Worm (Caenorhabditis elegans): ENCODE measurements around the gene T12G3.11.

The T12G3.11 gene

ce11 chrIV:12036924-12037323 is 7.4 kb upstream of the T12G3.11 start (continued):
- no peak for TF ChIP-seq egl-27 (tag; optimal IDR thresholded peaks at IDR 0.05)
- TF ChIP-seq dpl-1 (GFP tag; optimal IDR thresholded peaks at IDR 0.05) = no peak
- TF ChIP-seq hlh-30 (tag; optimal IDR thresholded peaks at IDR 0.05; ENCODE audit: insufficient read depth) = peak; percentile 5
- TF ChIP-seq Y75B8A.6 (GFP tag; IDR thresholded peaks at IDR 0.05) = no peak
- no peak for TF ChIP-seq ZK337.2 (GFP tag; IDR thresholded peaks at IDR 0.05)
- TF ChIP-seq set-16 (GFP tag; IDR thresholded peaks at IDR 0.05) = no peak
- no peak for TF ChIP-seq mdl-1 (tag; optimal IDR thresholded peaks at IDR 0.05)
- no peak for TF ChIP-seq lin-39 (tag; optimal IDR thresholded peaks at IDR 0.05)
- TF ChIP-seq vab-7 (GFP tag; IDR thresholded peaks at IDR 0.05) = no peak
- TF ChIP-seq zfp-2 (tag; optimal IDR thresholded peaks at IDR 0.05) = no peak
- TF ChIP-seq dmd-6 (GFP tag; IDR thresholded peaks at IDR 0.05) = no peak
- TF ChIP-seq saeg-2 (GFP tag; IDR thresholded peaks at IDR 0.05) = no peak
- TF ChIP-seq lir-3 (tag; optimal IDR thresholded peaks at IDR 0.05) = no peak
- TF ChIP-seq snpc-1.2 (GFP tag; IDR thresholded peaks at IDR 0.05) = no peak
- no peak for TF ChIP-seq dmd-8 (GFP tag; IDR thresholded peaks at IDR 0.05)

- TF ChIP-seq gei-8 (GFP tag; optimal IDR thresholded peaks at IDR 0.05) = no peak
- peak; percentile 39 for TF ChIP-seq Y5F2A.4 (GFP tag; optimal IDR thresholded peaks at IDR 0.05)
- TF ChIP-seq nhr-102 (tag; optimal IDR thresholded peaks at IDR 0.05) = peak; percentile 0
- TF ChIP-seq aha-1 (tag) = peak; percentile 94
These were observed 5.8 kb upstream of the T12G3.11 start for ce11 chrIV:12035422-12035821.

- TF ChIP-seq dpl-1 (GFP tag; optimal IDR thresholded peaks at IDR 0.05) = no peak
- peak; percentile 62 for TF ChIP-seq aha-1 (tag)
- TF ChIP-seq set-16 (GFP tag; IDR thresholded peaks at IDR 0.05) = peak; percentile 15
- no peak for TF ChIP-seq ces-1 (GFP tag; optimal IDR thresholded peaks at IDR 0.05)
- no peak for TF ChIP-seq dmd-6 (GFP tag; IDR thresholded peaks at IDR 0.05)
- TF ChIP-seq egl-43 (GFP tag; IDR thresholded peaks at IDR 0.05) = peak; percentile 34; the same call in 1 of the 2 replicates
These were observed 5.2 kb upstream of the T12G3.11 start for ce11 chrIV:12034776-12035175.

- TF ChIP-seq dve-1 (tag; optimal IDR thresholded peaks at IDR 0.05; ENCODE audit: insufficient read depth) (peak; percentile 40), mdt-29 (GFP tag; IDR thresholded peaks at IDR 0.05) (no peak), hlh-30 (tag; optimal IDR thresholded peaks at IDR 0.05; ENCODE audit: insufficient read depth) (peak; percentile 36), nhr-77 (tag; optimal IDR thresholded peaks at IDR 0.05) (peak; percentile 32), daf-16 (GFP tag; optimal IDR thresholded peaks at IDR 0.05) (no peak), daf-16 (tag; optimal IDR thresholded peaks at IDR 0.05) (peak; percentile 20), saeg-2 (GFP tag; IDR thresholded peaks at IDR 0.05) (no peak)
These were observed 4.4 kb upstream of the T12G3.11 start, which contains the start of gene sqst-1 for ce11 chrIV:12033985-12034384. sqst-1 (plus strand) TSS chrIV:12034282.

ce11 chrIV:12032383-12032782 is 2.8 kb upstream of the T12G3.11 start:
- TF ChIP-seq Y75B8A.6 (GFP tag; IDR thresholded peaks at IDR 0.05) = no peak
- TF ChIP-seq daf-12 (tag; optimal IDR thresholded peaks at IDR 0.05) = no peak
- TF ChIP-seq rbr-2 (tag; optimal IDR thresholded peaks at IDR 0.05) = peak; percentile 83
- TF ChIP-seq dmd-8 (GFP tag; IDR thresholded peaks at IDR 0.05) = no peak
- TF ChIP-seq daf-8 (GFP tag; IDR thresholded peaks at IDR 0.05) = no peak
- peak; percentile 98 for TF ChIP-seq hlh-30 (tag; optimal IDR thresholded peaks at IDR 0.05; ENCODE audit: insufficient read depth)
- peak; percentile 94 for TF ChIP-seq nhr-48 (tag; optimal IDR thresholded peaks at IDR 0.05)
- TF ChIP-seq ZK337.2 (GFP tag; IDR thresholded peaks at IDR 0.05) = no peak
- TF ChIP-seq madf-9 (GFP tag; conservative IDR thresholded peaks at IDR 0.05) = no peak
- TF ChIP-seq madf-5 (GFP tag; IDR thresholded peaks at IDR 0.05) = no peak
- peak; percentile 77 for TF ChIP-seq php-3 (GFP tag; IDR thresholded peaks at IDR 0.05)
- TF ChIP-seq snpc-1.2 (GFP tag; IDR thresholded peaks at IDR 0.05) = no peak
- peak; percentile 84 to 90 for TF ChIP-seq lsy-2 (tag; optimal IDR thresholded peaks at IDR 0.05)
- peak; percentile 93 for TF ChIP-seq nhr-10 (tag; optimal IDR thresholded peaks at IDR 0.05)
- peak; percentile 91 for TF ChIP-seq nhr-11 (tag; optimal IDR thresholded peaks at IDR 0.05)
- TF ChIP-seq hlh-11 (tag; optimal IDR thresholded peaks at IDR 0.05) = peak; percentile 100
- no peak for TF ChIP-seq egl-27 (tag; optimal IDR thresholded peaks at IDR 0.05)
- TF ChIP-seq hif-1 (tag; optimal IDR thresholded peaks at IDR 0.05) = peak in 1 of 2 experiments; percentile 79
- TF ChIP-seq nhr-76 (tag; optimal IDR thresholded peaks at IDR 0.05) = no peak
- TF ChIP-seq lin-39 (tag; optimal IDR thresholded peaks at IDR 0.05) = no peak
- peak; percentile 87 for TF ChIP-seq nhr-102 (tag; optimal IDR thresholded peaks at IDR 0.05)
- no peak for TF ChIP-seq arid-1 (GFP tag; conservative IDR thresholded peaks at IDR 0.05)
- TF ChIP-seq ceh-32 (tag; optimal IDR thresholded peaks at IDR 0.05; ENCODE audit: poor library complexity) = no peak
- no peak for TF ChIP-seq unc-39 (tag; optimal IDR thresholded peaks at IDR 0.05)
- TF ChIP-seq nhr-25 (tag; optimal IDR thresholded peaks at IDR 0.05; ENCODE audit: borderline replicate concordance, insufficient read depth) = peak; percentile 28

Data from whole organism, L4 larva.